Worm (Caenorhabditis elegans) whole organism, dauer: Measurements from ENCODE around the gene dpy-2.

Experiments used
- unc-62 ChIP-seq: sonication (generic microtip); optimal IDR thresholded peaks from 2 replicates; lab custom pipeline; 2017; ENCODE audit warnings: missing biosample characterization, missing genetic modification reagents, missing genetic modification characterization

The dpy-2 gene

DNA sequence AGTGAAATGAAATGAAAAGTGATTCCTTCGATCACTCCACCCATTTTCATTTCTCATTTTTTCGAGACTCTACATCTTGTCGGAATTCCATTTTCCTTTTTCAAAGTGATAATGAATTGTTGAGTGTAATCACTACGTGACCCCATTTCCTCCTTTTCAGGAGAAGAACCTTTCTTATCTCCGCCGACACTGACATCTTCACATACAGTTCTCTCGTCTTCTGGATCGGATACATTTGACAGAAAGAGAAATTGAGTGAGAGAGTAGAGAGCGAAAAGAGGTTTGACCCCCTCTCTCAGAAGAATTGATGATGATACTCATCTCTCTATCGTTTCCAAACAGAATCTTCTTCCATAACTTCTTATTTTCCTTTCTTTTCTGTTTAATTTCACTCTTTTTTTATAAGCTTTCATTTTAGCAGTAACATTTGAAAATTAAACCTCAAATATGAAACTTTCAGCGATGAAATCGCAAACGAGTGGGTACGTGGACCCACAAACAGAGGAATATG is at the start of gene dpy-2:
Gene dpy-2, plus strand, starts transcription at position 461 of the 511 bp plus-strand sequence.
- TF ChIP-seq unc-62 (GFP tag; lab: Kevin White, UChicago): no peak

ce11 chrII:6665908-6666307 is 48.2 kb upstream of the dpy-2 start:
- no peak for TF ChIP-seq unc-62 (GFP tag; lab: Kevin White, UChicago)

DNA sequence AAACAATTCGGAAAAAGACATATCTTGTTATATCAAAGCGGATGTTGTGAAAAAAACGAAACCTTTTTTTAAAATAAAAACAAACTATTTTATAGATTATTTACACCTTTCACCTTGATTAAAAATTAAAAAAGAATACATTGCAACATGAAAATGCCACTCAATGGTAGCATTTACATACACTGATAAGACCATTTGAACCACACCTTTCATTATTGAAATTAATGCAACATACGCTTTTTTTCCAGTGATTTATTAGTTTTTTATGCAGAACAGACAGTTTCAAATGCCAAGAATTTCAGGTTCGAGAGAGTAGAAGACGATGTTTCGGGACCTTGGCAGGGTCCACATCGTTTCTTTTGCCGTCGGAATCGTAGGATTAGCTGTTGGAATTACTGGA is 47.5 kb upstream of the dpy-2 start, which contains the start of gene T19D12.1:
Gene T19D12.1, plus strand, starts transcription at position 301 of the 400 bp plus-strand sequence.
- TF ChIP-seq unc-62 (GFP tag; lab: Kevin White, UChicago): no peak

- TF ChIP-seq unc-62 (GFP tag; lab: Kevin White, UChicago): no peak
These were observed 46.6 kb upstream of the dpy-2 start for ce11 chrII:6667534-6667933.

DNA sequence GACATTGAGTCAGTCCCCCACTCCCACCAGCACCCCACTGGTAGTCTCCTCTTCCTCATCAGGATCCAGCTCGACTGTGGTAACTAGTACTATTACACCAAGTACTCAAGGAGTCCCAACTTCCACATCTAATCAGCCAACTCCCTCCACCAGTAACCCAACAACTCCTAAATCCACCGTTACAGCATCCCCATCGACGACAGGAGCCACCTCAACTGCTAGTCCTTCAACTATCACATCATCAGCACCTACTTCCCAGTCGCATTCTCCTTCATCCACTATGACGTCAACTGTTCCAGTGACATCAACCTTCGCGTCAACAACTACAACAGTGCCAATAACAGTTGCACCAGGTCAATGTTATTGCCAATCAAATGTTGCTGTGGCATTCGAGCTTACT is 45.6 kb upstream of the dpy-2 start:
- no peak for TF ChIP-seq unc-62 (GFP tag; lab: Kevin White, UChicago)

DNA sequence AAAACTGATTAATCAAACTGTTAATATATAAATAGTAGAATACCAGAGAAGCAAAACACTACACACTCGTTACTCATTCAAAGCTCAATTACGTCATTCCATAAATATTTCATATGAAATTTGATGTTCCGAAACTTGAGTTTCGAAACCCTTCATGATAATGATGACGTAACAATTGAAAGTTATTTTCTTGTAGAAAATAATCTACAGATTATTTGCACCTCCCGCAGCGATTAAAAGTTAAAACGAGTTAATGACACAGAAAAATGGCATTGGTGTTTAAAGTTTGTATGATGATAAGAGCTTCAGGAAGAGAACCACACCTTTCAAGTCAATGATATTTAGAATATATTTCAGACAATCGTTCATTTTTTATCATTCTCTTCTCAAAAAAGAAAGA is 40.2 kb upstream of the dpy-2 start, which contains the start of gene H43E16.1:
Gene H43E16.1, plus strand, starts transcription at position 375 of the 400 bp plus-strand sequence.
- TF ChIP-seq unc-62 (GFP tag; lab: Kevin White, UChicago): no peak

DNA sequence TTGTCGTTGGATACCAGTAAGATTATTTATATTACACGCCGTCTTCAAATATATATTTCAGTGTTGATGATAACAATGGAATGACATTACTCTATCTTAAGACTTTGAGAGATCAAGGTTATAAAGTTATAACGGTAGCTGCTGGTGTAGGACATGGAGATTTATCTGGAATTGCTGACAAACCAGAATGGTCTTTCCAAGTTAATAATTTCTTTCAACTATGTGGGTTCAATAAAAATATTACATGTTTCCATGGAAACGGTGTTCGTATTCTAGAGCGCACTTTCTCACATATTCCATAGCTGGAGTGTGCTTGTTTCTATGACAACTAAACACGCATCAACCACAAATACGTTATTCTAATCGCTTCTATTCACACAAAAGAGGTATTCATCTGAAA is 34.4 kb upstream of the dpy-2 start, which contains the start of gene ift-74:
Gene ift-74, plus strand, starts transcription at position 301 of the 400 bp plus-strand sequence.
- no peak for TF ChIP-seq unc-62 (GFP tag; lab: Kevin White, UChicago)

DNA sequence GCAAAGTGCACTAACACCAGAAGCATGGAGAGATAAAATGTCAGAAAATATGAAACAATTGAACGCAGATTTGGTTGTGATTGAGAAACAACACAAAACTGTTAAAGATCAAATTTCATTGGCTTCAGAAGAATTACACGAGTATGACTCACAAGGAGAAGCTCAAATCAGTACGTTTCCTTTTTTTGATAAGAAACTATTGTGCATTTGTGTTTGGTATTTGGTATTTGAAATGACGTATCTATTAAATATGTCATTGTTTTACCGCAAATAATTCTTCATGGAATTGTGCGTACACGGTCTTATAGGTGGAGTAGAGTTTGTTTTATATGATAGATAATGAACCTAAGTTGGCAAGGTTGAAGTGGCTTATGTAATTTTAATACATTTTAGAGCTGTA is 32.6 kb upstream of the dpy-2 start:
- no peak for TF ChIP-seq unc-62 (GFP tag; lab: Kevin White, UChicago)

- no peak for TF ChIP-seq unc-62 (GFP tag; lab: Kevin White, UChicago)
These were observed 31.2 kb upstream of the dpy-2 start for ce11 chrII:6682918-6683317.

ce11 chrII:6683663-6684285 is 30.3 kb upstream of the dpy-2 start, which contains the start of gene gyf-1:
Gene gyf-1, plus strand, starts transcription at chrII:6684235.
- no peak for TF ChIP-seq unc-62 (GFP tag; lab: Kevin White, UChicago)

DNA sequence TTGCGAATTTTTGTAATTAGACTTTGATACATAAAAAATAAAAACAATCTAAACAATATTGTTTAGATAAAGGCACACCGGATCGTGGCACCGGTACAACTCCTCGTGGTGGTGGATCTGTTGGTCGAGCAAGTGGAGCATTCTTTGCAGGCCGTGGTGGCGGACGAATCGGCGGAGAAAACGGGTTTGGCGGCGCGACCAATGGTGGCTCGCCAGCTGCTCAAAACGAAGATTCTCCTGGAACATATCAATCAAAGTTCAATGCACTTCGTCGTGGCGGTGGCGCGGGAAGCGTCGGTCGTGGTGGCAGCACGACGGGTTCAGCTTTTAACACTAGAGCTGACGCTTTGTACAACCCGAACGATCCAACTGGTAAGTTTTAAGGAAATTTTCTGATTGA is 28.1 kb upstream of the dpy-2 start:
- no peak for TF ChIP-seq unc-62 (GFP tag; lab: Kevin White, UChicago)

DNA sequence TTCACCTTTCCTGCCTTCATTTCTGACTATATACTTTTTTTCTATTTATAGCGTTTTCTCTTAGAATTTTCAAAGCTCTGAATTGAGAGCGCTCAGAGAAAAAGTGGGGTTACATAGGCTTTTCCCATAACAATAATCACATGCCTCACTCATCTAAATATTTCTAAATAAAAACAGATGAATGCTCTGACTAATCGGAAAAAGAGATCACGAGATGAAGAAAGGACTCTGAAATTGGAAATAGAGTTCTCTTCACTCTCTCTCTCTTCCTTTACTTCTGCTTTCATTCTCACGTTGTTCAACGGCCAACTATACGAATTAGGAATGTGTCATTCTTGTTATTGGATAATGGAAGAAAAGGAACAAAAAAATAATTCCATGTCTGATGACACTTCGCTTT is 25.0 kb upstream of the dpy-2 start:
- no peak for TF ChIP-seq unc-62 (GFP tag; lab: Kevin White, UChicago)

- TF ChIP-seq unc-62 (GFP tag; lab: Kevin White, UChicago): no peak
These were observed 18.7 kb upstream of the dpy-2 start, which contains the start of gene C18H9.5 for ce11 chrII:6695388-6695787. Gene C18H9.5, minus strand, starts transcription at chrII:6695566.

DNA sequence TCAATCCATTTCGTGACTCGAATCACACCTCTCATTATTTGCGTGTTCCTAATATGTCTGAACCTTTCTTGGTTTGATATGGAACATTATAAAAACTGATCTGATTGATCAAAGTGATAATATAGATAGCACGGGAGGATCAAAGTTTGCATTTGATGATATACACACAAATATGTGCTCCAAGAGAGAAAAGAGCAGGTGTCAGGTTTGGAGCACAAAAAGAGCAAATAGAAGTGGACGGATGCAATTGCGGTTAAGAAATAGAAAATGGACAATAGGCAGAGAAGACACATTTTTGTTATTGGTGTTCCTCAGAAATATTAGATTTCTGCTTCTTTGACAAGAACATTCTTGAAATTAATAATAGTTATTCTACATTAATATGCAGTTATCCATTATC is 15.3 kb upstream of the dpy-2 start, which contains the start of gene C18H9.1:
Gene C18H9.1, plus strand, starts transcription at position 301 of the 400 bp plus-strand sequence.
- TF ChIP-seq unc-62 (GFP tag; lab: Kevin White, UChicago): no peak

- TF ChIP-seq unc-62 (GFP tag; lab: Kevin White, UChicago): no peak
These were observed 12.6 kb upstream of the dpy-2 start, which contains the start of gene C18H9.6 for ce11 chrII:6701497-6701896. Gene C18H9.6, minus strand, starts transcription at chrII:6701625.

ce11 chrII:6705593-6706228 is 8.4 kb upstream of the dpy-2 start, which contains the start of gene rpy-1:
Gene rpy-1, minus strand, starts transcription at chrII:6705643.
- no peak for TF ChIP-seq unc-62 (GFP tag; lab: Kevin White, UChicago)
